Worm (Caenorhabditis elegans): ENCODE measurements around the gene T12D8.10.

Gene T12D8.10

ce11 chrIII:13667739-13668138, 25.6 kb upstream of the T12D8.10 start, which contains the start of gene flp-15:
flp-15 (minus strand) TSS chrIII:13667839.
- TF ChIP-seq odd-2 (tag; optimal IDR thresholded peaks at IDR 0.05): no peak
- TF ChIP-seq unc-55 (GFP tag; optimal IDR thresholded peaks at IDR 0.05): no peak
- TF ChIP-seq ama-1 (optimal IDR thresholded peaks at IDR 0.05): no peak
- TF ChIP-seq ceh-9 (tag; optimal IDR thresholded peaks at IDR 0.05): no peak
- no peak for TF ChIP-seq elt-4 (tag; optimal IDR thresholded peaks at IDR 0.05)
- TF ChIP-seq C08G9.2 (tag; optimal IDR thresholded peaks at IDR 0.05): no peak
- no peak for TF ChIP-seq pha-4 (tag; optimal IDR thresholded peaks at IDR 0.05)
- TF ChIP-seq npax-4 (tag; optimal IDR thresholded peaks at IDR 0.05): no peak
- TF ChIP-seq hlh-30 (tag; optimal IDR thresholded peaks at IDR 0.05; ENCODE audit: insufficient read depth): no peak
- no peak for TF ChIP-seq K09A11.1 (tag; optimal IDR thresholded peaks at IDR 0.05; ENCODE audit: insufficient read depth)
- TF ChIP-seq eyg-1 (tag; optimal IDR thresholded peaks at IDR 0.05): no peak
- TF ChIP-seq F13H6.1 (tag; optimal IDR thresholded peaks at IDR 0.05): no peak
- TF ChIP-seq ceh-18 (tag; optimal IDR thresholded peaks at IDR 0.05): no peak
- TF ChIP-seq sox-4 (tag; optimal IDR thresholded peaks at IDR 0.05): no peak
- no peak for TF ChIP-seq nfya-1 (tag; optimal IDR thresholded peaks at IDR 0.05)
- no peak for TF ChIP-seq ceh-45 (GFP tag; IDR thresholded peaks at IDR 0.05)
- TF ChIP-seq rnt-1 (tag; optimal IDR thresholded peaks at IDR 0.05): no peak
- TF ChIP-seq dmd-4 (tag; optimal IDR thresholded peaks at IDR 0.05; ENCODE audit: borderline replicate concordance): no peak

- TF ChIP-seq unc-42 (tag; optimal IDR thresholded peaks at IDR 0.05) (no peak), unc-86 (tag; optimal IDR thresholded peaks at IDR 0.05) (no peak), C38D4.7 (GFP tag; optimal IDR thresholded peaks at IDR 0.05) (no peak), unc-3 (GFP tag; conservative IDR thresholded peaks at IDR 0.05) (no peak), unc-3 (tag; optimal IDR thresholded peaks at IDR 0.05) (no peak), zip-5 (tag; optimal IDR thresholded peaks at IDR 0.05) (no peak), mec-3 (tag; optimal IDR thresholded peaks at IDR 0.05; ENCODE audit: borderline replicate concordance) (no peak), K02D7.2 (tag; optimal IDR thresholded peaks at IDR 0.05) (no peak), pqm-1 (tag; optimal IDR thresholded peaks at IDR 0.05) (no peak), ceh-19 (GFP tag; optimal IDR thresholded peaks at IDR 0.05) (no peak), hlh-8 (tag; optimal IDR thresholded peaks at IDR 0.05) (no peak), pha-4 (tag; optimal IDR thresholded peaks at IDR 0.05) (no peak), ceh-22 (tag; optimal IDR thresholded peaks at IDR 0.05) (no peak), sdc-2 (tag; optimal IDR thresholded peaks at IDR 0.05) (no peak), ama-1 (optimal IDR thresholded peaks at IDR 0.05) (no peak), nhr-232 (tag; optimal IDR thresholded peaks at IDR 0.05) (no peak)
Observed at ce11 chrIII:13666406-13666805, 24.3 kb upstream of the T12D8.10 start.

ce11 chrIII:13660123-13660522, 18.0 kb upstream of the T12D8.10 start:
- TF ChIP-seq tbx-7 (tag; optimal IDR thresholded peaks at IDR 0.05): no peak
- no peak for TF ChIP-seq elt-2 (tag; optimal IDR thresholded peaks at IDR 0.05)
- TF ChIP-seq hlh-6 (tag; optimal IDR thresholded peaks at IDR 0.05): no peak
- no peak for TF ChIP-seq ceh-18 (tag; optimal IDR thresholded peaks at IDR 0.05)

- TF ChIP-seq unc-55 (GFP tag; optimal IDR thresholded peaks at IDR 0.05) (peak; percentile 33), dmd-4 (tag; optimal IDR thresholded peaks at IDR 0.05; ENCODE audit: borderline replicate concordance) (no peak), ceh-18 (tag; optimal IDR thresholded peaks at IDR 0.05) (no peak), C08G9.2 (tag; optimal IDR thresholded peaks at IDR 0.05) (no peak), pha-2 (tag; optimal IDR thresholded peaks at IDR 0.05) (no peak), lim-6 (tag; optimal IDR thresholded peaks at IDR 0.05) (no peak), ceh-24 (tag; optimal IDR thresholded peaks at IDR 0.05) (no peak)
Observed at ce11 chrIII:13659028-13659427, 16.9 kb upstream of the T12D8.10 start.

Measured in whole organism, late embryonic.